Worm (Caenorhabditis elegans) whole organism, dauer: ENCODE results near the gene Y49E10.10.
"Not testable (repeated sequence)": the region's sequence is repeated elsewhere in the genome, so short reads cannot be mapped to it uniquely, and the experiment has no call there.

ENCODE experiments used
- unc-62 ChIP-seq: sonication (generic microtip); optimal IDR thresholded peaks from 2 replicates; lab custom pipeline; 2017; ENCODE audit warnings: missing biosample characterization, missing genetic modification reagents, missing genetic modification characterization

The Y49E10.10 gene

DNA sequence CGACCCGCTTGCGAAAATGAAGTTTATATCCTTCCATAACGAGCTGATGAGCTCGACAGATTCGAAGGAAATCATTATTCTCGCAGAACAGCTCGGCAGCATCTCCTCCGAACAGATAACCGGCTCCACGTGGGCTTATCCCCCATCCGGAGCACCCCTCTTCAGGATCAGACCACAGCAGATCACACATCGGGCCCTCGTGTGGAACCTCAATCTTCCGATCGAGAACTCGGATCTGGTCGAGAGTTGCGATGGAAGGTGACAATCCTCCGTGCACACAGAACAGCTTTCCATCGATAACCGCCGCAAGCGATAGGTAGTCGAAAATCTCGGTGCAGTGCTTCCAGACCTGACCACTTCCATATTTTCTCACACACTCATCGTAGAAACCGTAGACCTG, 19.7 kb upstream of the Y49E10.10 start:
- TF ChIP-seq unc-62 (GFP tag; lab: Kevin White, UChicago) = no peak

DNA sequence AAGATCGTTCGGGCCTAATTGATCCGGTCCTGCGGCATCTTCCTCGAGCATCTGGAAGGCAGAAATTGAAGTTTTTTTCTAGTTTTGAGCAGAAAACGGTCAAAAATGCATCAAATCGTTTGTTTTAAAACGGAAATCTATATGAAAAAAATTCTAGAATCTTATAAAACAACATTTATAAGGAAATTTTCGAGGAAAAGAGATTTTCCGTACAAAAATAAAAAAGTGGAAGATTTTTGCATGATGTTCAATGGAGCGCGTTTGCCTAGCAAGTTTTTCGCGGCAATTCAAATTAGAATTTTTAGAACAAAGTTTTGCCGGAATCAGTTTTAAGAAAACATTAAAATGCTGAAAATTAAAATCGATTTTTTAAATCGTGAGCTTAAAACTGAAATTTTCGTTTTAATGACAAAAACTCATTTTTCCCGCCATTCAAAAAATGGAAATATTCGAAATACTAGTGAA, 18.0 kb upstream of the Y49E10.10 start, which contains the start of gene pph-4.2:
Gene pph-4.2 (minus strand): TSS at position 51 of the 465 bp plus-strand sequence.
- no peak for TF ChIP-seq unc-62 (GFP tag; lab: Kevin White, UChicago)

DNA sequence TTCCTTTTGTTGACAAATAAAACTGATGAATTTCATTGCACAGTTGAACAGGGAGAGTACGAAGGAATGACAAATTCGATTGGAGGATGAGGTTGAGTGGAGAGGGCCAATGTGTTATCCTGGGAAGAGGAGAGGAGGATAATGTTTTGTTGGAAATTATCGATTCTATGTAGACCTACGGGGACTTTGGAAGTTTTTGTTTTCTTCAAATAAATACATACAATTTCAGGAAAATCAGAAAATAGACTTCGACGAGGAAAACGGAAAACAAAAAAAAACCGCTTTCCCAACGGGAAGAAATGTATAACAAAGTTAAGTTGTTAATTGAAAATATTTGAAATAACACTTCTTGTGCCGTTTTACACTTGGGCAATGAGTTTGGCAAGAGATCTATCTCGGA, 11.6 kb upstream of the Y49E10.10 start, which contains the start of gene Y49E10.4:
Gene Y49E10.4 (minus strand): TSS at position 101 of the 400 bp plus-strand sequence.
- not testable (repeated sequence) for TF ChIP-seq unc-62 (GFP tag; lab: Kevin White, UChicago)

DNA sequence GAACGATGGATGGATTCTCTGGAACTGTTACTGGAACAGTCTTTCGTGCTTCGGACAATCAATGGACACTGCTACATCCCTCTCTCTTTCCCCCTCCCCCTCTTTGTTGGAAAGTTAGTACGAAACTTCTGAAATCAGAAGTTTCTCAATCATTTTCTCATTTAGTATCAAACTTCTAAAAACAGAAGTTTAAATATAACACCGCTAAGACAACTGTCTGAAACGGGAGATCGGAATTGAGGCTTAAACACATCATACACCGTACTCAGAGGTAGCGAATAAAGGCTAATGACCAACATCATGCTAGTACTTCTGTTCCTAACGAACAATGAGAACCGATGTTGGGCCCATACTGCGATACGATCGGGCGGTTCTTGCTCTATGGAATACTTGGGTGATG, 8.7 kb upstream of the Y49E10.10 start, which contains the start of gene Y49E10.30:
Gene Y49E10.30 (plus strand): TSS at position 301 of the 400 bp plus-strand sequence.
- TF ChIP-seq unc-62 (GFP tag; lab: Kevin White, UChicago) = not testable (repeated sequence)

DNA sequence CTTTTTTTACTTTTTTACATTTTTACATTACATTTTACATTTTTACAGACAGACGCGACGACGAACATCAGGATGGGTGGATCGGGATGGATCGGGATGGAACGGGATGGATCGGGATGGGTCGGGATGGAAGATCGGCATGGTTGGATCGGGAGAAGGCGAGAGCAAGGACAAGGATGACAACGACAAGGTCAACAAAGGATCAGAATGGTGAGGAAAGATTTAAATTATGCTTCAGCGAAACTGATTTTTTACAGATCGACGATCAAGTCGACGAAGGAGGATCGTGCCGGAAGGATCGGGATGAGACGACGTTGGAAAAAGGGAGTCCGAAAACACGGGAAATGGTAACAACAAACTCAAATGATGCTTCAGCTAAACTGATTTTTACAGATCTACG, 7.2 kb upstream of the Y49E10.10 start:
- TF ChIP-seq unc-62 (GFP tag; lab: Kevin White, UChicago) = no peak

DNA sequence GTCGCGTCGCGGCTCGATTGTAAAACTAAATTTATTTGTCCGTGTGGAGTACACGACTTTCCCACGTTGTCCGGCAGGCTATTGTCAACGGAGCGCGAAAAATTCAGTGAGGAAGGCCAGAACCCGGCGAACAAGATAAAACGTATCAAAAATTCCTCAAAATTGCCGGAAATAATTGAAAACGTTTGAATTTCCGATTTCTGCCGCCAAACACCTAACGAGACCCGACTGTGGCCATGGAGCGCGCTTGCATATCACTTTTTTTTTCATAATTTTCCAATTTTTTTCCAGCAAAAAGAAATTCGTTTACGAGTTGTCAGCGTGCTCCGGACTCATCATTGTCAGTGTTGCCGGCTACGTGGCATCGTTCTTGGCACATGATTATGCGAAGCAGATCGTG, 3.2 kb downstream of the Y49E10.10 start:
- TF ChIP-seq unc-62 (GFP tag; lab: Kevin White, UChicago) = no peak

DNA sequence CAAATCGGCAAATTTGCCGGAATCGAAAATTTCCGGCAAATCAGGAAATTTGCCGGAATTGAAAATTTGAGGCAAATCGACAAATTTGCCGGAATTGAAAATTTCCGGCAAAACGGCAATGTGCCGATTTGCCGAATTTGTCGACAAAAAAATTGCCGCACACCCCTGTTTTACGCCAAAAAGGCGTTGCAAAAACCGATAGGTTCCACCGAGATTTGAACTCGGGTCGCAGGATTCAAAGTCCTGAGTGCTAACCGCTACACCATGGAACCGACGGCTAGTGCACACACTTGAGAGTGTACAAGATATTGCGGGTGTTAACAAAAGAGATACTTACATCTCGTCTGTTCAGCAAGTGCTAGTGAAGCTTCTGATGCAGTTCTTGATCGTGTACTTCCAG, 4.4 kb downstream of the Y49E10.10 start:
- TF ChIP-seq unc-62 (GFP tag; lab: Kevin White, UChicago) = no peak

DNA sequence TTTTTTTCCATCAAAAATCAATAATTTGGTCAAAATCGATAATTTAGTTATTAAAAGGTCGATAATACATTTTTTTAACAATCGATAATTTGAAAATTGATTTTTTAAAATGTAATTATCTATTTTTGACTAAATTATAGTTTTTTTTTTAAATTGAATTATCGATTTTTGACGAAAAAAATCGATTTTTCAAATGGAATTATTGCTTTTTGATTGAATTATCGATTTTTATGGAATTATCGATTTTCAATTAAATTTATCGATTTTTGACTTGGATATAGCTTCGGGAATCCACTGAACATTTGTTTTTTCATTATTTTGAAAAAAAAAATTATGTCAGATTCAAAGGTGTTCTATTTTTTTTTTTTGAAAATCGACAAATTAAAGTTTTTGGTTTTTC, 15.0 kb downstream of the Y49E10.10 start:
- no peak for TF ChIP-seq unc-62 (GFP tag; lab: Kevin White, UChicago)

DNA sequence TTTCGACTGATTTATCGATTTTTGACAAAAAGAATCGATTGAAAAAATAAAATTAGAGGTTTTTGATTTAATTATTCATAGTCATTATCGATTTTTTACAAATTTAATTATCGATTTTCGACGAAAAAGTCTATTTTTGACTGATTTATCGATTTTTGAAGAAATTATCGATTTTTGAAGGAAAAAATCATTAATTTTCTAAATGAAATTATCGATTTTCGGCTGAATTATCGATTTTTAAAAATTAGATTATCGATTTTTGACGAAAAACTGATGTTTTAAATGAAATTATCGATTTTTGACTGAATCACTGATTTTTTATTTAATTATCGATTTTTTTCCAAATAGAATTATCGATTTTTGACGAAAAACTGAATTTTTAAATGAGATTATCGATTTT, 15.8 kb downstream of the Y49E10.10 start:
- no peak for TF ChIP-seq unc-62 (GFP tag; lab: Kevin White, UChicago)

DNA sequence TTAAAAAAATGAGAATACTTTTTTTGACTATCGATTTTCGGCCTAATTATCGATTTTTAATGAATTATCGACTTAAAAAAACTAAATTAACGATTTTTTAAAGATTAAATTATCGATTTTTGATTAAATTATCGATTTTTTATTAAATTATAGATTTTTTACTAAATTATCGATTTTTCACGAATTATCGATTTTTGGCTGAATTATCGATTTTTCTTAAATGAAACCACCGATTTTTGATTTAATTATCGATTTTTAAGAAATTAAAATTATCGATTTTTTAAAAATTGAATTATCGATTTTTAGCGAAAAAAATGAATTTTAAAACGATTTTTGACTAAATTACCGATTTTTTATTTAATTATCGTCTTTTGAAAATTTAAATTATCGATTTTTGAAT, 16.4 kb downstream of the Y49E10.10 start:
- no peak for TF ChIP-seq unc-62 (GFP tag; lab: Kevin White, UChicago)

DNA sequence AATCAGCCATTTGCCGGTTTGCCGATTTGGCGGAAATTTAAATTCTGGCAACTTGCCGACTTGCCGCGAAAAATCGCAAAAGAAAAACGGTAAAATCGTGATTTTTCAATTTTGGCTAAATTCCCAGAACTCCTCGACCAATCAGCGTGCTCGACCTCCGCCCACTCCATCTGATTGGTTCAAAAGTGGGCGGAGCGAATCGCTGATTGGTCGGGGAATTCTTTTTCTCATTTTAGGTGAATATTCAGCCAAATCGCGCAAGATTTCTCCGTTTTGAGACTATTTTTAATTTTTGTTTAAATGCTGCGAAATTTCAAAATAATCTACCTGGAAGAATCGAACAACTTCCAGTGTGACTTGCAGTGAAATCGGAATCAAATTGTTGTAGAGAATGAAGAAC, 19.3 kb downstream of the Y49E10.10 start:
- TF ChIP-seq unc-62 (GFP tag; lab: Kevin White, UChicago) = no peak

DNA sequence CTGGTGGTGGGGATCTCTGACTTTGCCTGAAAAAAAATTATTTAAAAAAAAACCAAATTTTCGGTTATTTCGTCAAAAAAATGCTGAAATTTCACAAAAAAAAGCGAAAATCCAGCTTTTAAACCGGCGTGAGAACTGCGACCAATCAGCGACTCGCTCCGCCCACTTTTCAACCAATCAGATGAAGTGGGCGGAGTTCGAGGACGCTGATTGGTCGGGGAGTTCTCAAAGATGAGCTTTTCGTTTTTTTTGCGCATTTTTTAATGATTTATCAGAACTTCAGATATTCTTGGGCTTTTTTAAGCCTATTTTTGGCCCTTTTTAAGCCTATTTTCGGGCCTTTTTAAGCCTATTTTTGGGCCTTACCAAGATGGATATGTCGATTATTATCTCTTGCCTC, 25.0 kb downstream of the Y49E10.10 start:
- no peak for TF ChIP-seq unc-62 (GFP tag; lab: Kevin White, UChicago)

DNA sequence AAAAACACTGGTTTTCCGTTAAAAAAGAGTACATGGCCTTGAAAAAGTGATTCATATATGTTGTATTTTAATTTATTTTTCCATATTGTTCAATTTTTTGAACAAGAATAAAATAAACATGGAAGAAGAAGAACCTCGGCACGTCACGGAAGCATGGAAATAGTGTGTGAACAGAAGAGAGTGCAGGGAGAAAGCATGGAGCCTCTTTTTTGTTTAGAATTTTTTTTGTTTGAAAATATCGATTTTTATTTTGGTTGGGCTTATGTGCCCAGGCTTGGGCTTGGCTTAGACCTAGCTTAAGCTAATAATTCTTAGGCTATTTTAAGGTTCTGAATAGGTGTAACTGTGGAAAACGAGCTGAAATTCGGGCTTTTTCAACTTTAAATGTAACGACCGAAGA, 26.4 kb downstream of the Y49E10.10 start, which contains the start of gene tat-1:
Gene tat-1 (minus strand): TSS at position 11 of the 400 bp plus-strand sequence.
- no peak for TF ChIP-seq unc-62 (GFP tag; lab: Kevin White, UChicago)

DNA sequence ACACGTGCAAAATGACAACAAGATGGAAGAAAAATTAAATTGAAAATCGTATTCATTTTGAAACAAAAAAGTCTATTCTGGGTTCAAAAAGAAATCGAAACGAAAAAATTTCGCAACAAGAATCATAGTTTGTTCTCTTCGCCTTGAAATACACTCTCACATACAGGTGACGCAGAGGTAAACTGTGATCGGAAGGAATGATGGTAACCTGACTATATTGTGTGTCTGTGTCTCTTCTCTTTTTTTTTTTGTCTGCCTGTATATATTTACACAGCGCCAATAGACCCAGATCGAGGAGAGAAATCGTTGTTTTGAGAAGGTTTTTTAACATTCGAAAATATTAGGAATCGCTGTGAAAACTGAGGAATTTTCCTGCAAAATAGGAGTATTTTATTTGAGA, 28.8 kb downstream of the Y49E10.10 start:
- TF ChIP-seq unc-62 (GFP tag; lab: Kevin White, UChicago) = no peak

DNA sequence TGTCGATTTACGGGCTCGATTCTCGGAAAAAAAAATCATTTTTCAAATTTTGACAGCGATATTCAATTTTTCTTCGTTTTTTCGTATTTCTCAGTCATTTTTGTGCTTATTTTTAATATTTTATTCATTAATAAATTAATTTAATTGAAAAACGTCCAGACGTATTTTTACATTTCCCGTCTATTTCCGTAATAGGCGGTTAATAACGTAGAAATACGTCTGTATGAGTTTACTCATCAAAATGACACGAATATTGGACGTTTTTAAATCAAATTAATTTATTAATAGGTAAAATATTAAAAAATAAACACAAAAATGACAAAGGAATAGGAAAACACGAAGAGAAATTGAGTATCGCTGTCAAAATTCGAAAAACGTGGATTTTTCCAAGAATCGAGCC, 29.4 kb downstream of the Y49E10.10 start:
- no peak for TF ChIP-seq unc-62 (GFP tag; lab: Kevin White, UChicago)

DNA sequence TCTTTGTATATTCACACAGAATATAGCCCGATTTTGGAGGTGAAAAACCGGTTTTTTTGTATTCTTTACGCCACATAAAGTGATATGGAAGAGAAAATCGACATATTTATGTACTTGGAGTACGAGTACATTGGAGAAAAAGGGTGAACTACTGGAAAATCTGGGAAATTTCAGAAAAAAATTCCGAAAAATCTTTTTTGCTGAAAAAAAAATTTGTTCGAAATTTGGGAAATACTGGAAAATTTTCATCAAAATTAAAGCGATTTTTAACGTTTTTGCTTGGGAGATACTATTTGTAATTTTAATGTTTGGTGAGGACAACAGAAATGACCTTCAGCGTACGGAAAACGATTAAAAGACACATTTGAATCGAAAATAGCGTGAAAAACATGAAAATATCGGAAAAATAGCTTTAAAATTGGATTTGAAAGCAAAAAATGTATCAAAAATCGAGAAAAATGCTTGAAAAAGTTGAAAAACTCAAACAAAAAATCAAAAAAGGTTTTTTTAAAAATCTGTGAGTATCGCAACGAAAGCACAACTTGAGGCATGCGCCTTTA, 30.7 kb downstream of the Y49E10.10 start:
- no peak for TF ChIP-seq unc-62 (GFP tag; lab: Kevin White, UChicago)

DNA sequence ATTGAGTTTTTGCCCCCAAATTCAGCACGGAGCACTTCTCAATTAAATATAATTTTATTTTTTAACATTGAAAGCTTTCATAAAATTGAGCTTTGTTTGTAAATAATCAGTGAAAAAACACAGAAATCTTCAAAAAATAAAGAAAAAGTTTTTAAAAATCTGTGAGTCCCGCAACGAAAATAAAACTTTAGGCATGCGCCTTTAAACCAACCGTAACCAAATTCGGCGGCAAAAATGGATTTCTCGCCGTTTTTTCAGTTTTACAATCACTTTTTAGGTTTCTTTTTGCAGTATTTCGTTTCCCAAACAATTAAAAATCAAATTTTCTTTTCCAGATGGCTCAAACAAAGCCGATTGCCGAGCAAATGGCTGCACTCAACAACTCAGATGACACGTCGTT, 31.3 kb downstream of the Y49E10.10 start, which contains the start of gene pie-1:
Gene pie-1 (plus strand): TSS at position 336 of the 400 bp plus-strand sequence.
- TF ChIP-seq unc-62 (GFP tag; lab: Kevin White, UChicago) = no peak
